Fruit fly (Drosophila melanogaster): ENCODE results near the gene Prx4.
A peak's percentile ranks its signal among the peaks of the same experiment; 100 is the strongest.

The Prx4 gene

dm6 chr3L:3076954-3077353 is 34.8 kb downstream of the Prx4 start:
- TF ChIP-seq woc (GFP tag; optimal IDR thresholded peaks at IDR 0.05): no peak
- TF ChIP-seq usp (GFP tag; optimal IDR thresholded peaks at IDR 0.05): no peak
- no peak for TF ChIP-seq h (GFP tag; optimal IDR thresholded peaks at IDR 0.05)
- no peak for TF ChIP-seq Abd-B (GFP tag; optimal IDR thresholded peaks at IDR 0.05)
- TF ChIP-seq OdsH (GFP tag; optimal IDR thresholded peaks at IDR 0.05): no peak
- TF ChIP-seq dmrt93B (GFP tag; optimal IDR thresholded peaks at IDR 0.05): no peak
- TF ChIP-seq Myc (optimal IDR thresholded peaks at IDR 0.05): no peak
- TF ChIP-seq rgr (GFP tag; optimal IDR thresholded peaks at IDR 0.05): no peak
- no peak for TF ChIP-seq psq (GFP tag; optimal IDR thresholded peaks at IDR 0.05)
- TF ChIP-seq pan (optimal IDR thresholded peaks at IDR 0.05): no peak
- TF ChIP-seq brk (GFP tag; optimal IDR thresholded peaks at IDR 0.05): no peak

dm6 chr3L:3077568-3078107 is 35.5 kb downstream of the Prx4 start:
- no peak for TF ChIP-seq dsf (GFP tag; optimal IDR thresholded peaks at IDR 0.05; ENCODE audit: borderline replicate concordance)
- TF ChIP-seq dmrt93B (GFP tag; optimal IDR thresholded peaks at IDR 0.05): no peak
- peak; percentile 20 for TF ChIP-seq Myc (optimal IDR thresholded peaks at IDR 0.05)
- peak; percentile 75 for TF ChIP-seq rgr (GFP tag; optimal IDR thresholded peaks at IDR 0.05)
- TF ChIP-seq Abd-B (GFP tag; optimal IDR thresholded peaks at IDR 0.05): no peak
- peak; percentile 75 for TF ChIP-seq br (GFP tag; optimal IDR thresholded peaks at IDR 0.05)
- peak; percentile 81 for TF ChIP-seq Rel (GFP tag; optimal IDR thresholded peaks at IDR 0.05)
- TF ChIP-seq Rel (tag; optimal IDR thresholded peaks at IDR 0.05): peak; percentile 82
- peak; percentile 82 for TF ChIP-seq Hr83 (GFP tag; optimal IDR thresholded peaks at IDR 0.05; ENCODE audit: poor library complexity, severe bottlenecking)
- TF ChIP-seq Mio (GFP tag; optimal IDR thresholded peaks at IDR 0.05): peak; percentile 42
- TF ChIP-seq OdsH (GFP tag; optimal IDR thresholded peaks at IDR 0.05): peak; percentile 55
- no peak for TF ChIP-seq GATAd (GFP tag; optimal IDR thresholded peaks at IDR 0.05)
- TF ChIP-seq CrebA (GFP tag; optimal IDR thresholded peaks at IDR 0.05; ENCODE audit: borderline replicate concordance): peak; percentile 89
- peak; percentile 82 for TF ChIP-seq Dif (GFP tag; optimal IDR thresholded peaks at IDR 0.05; ENCODE audit: partially characterized antibody)
- TF ChIP-seq jim (GFP tag; optimal IDR thresholded peaks at IDR 0.05): peak; percentile 44
- TF ChIP-seq h (GFP tag; optimal IDR thresholded peaks at IDR 0.05): peak; percentile 81
- peak; percentile 64 for TF ChIP-seq Hnf4 (GFP tag; optimal IDR thresholded peaks at IDR 0.05)
- TF ChIP-seq ey (GFP tag; optimal IDR thresholded peaks at IDR 0.05): peak; percentile 52
- TF ChIP-seq psq (GFP tag; optimal IDR thresholded peaks at IDR 0.05): peak; percentile 96
- peak; percentile 44 to 69 for TF ChIP-seq dl (GFP tag; optimal IDR thresholded peaks at IDR 0.05; ENCODE audit: insufficient read depth in 1 of 2, partially characterized antibody in 2 of 2)
- no peak for TF ChIP-seq sage (GFP tag; optimal IDR thresholded peaks at IDR 0.05)
- no peak for TF ChIP-seq CG32264 (GFP tag; optimal IDR thresholded peaks at IDR 0.05)
- TF ChIP-seq fru (GFP tag; optimal IDR thresholded peaks at IDR 0.05): peak; percentile 59
- peak; percentile 51 for TF ChIP-seq woc (GFP tag; optimal IDR thresholded peaks at IDR 0.05)
- TF ChIP-seq brk (GFP tag; optimal IDR thresholded peaks at IDR 0.05): peak; percentile 22
- TF ChIP-seq CG9705 (GFP tag; optimal IDR thresholded peaks at IDR 0.05): no peak
- peak; percentile 87 for TF ChIP-seq Jra (GFP tag; optimal IDR thresholded peaks at IDR 0.05)
- TF ChIP-seq HLH106 (tag; optimal IDR thresholded peaks at IDR 0.05): peak; percentile 30
- peak; percentile 59 to 79 for TF ChIP-seq foxo (GFP tag; optimal IDR thresholded peaks at IDR 0.05)
- TF ChIP-seq tai (GFP tag; optimal IDR thresholded peaks at IDR 0.05): peak; percentile 3
- TF ChIP-seq Sp1 (GFP tag; optimal IDR thresholded peaks at IDR 0.05): peak; percentile 81

- peak; percentile 46 for TF ChIP-seq HLH106 (tag; optimal IDR thresholded peaks at IDR 0.05)
- TF ChIP-seq lola (GFP tag; optimal IDR thresholded peaks at IDR 0.05): no peak
- TF ChIP-seq br (GFP tag; optimal IDR thresholded peaks at IDR 0.05): peak; percentile 45
- no peak for TF ChIP-seq dl (GFP tag; optimal IDR thresholded peaks at IDR 0.05; ENCODE audit: insufficient read depth in 1 of 2, partially characterized antibody in 2 of 2)
- TF ChIP-seq OdsH (GFP tag; optimal IDR thresholded peaks at IDR 0.05): peak; percentile 32
- peak; percentile 17 for TF ChIP-seq fru (GFP tag; optimal IDR thresholded peaks at IDR 0.05)
- peak; percentile 16 for TF ChIP-seq dmrt93B (GFP tag; optimal IDR thresholded peaks at IDR 0.05)
- peak; percentile 31 for TF ChIP-seq brk (GFP tag; optimal IDR thresholded peaks at IDR 0.05)
- no peak for TF ChIP-seq jim (GFP tag; optimal IDR thresholded peaks at IDR 0.05)
- peak; percentile 9 for TF ChIP-seq psq (GFP tag; optimal IDR thresholded peaks at IDR 0.05)
- peak in 1 of 2 experiments; percentile 15 for TF ChIP-seq foxo (GFP tag; optimal IDR thresholded peaks at IDR 0.05)
- TF ChIP-seq rgr (GFP tag; optimal IDR thresholded peaks at IDR 0.05): peak; percentile 39
- peak; percentile 40 for TF ChIP-seq Hr83 (GFP tag; optimal IDR thresholded peaks at IDR 0.05; ENCODE audit: poor library complexity, severe bottlenecking)
- no peak for TF ChIP-seq Myc (optimal IDR thresholded peaks at IDR 0.05)
- TF ChIP-seq Sp1 (GFP tag; optimal IDR thresholded peaks at IDR 0.05): peak; percentile 20
- TF ChIP-seq Hnf4 (GFP tag; optimal IDR thresholded peaks at IDR 0.05): no peak
- peak; percentile 41 for TF ChIP-seq h (GFP tag; optimal IDR thresholded peaks at IDR 0.05)
- TF ChIP-seq ey (GFP tag; optimal IDR thresholded peaks at IDR 0.05): peak; percentile 31
- no peak for TF ChIP-seq Hr78 (GFP tag; optimal IDR thresholded peaks at IDR 0.05)
- TF ChIP-seq CG32264 (GFP tag; optimal IDR thresholded peaks at IDR 0.05): no peak
- TF ChIP-seq CG9705 (GFP tag; optimal IDR thresholded peaks at IDR 0.05): peak; percentile 11
- TF ChIP-seq Rel (GFP tag; optimal IDR thresholded peaks at IDR 0.05): no peak
- TF ChIP-seq Rel (tag; optimal IDR thresholded peaks at IDR 0.05): peak; percentile 85
- TF ChIP-seq Jra (GFP tag; optimal IDR thresholded peaks at IDR 0.05): no peak
Observed at dm6 chr3L:3078398-3079155, 36.4 kb downstream of the Prx4 start.
